Worm (Caenorhabditis elegans): Measurements from ENCODE around the gene C16C8.10.

The C16C8.10 gene

DNA sequence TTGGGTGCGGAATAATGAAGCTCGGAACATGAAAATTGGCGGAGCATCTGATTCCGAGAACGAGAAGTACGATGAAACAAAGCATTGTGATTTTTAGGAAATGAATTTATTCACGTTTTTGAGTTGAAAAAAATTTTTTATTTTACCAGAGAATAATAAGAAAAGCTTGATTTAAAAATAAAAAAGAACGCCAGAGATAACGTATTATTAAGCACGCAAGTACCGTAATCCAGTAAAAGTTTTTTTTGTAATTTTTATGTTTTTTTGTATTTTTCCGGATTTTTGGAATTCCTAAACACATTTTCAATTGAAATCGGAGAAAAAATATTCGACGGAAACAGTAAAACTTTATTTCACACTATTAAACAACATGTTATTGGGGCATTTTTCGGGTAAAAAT, 21.3 kb downstream of the C16C8.10 start, which contains the start of gene C16C8.22:
Gene C16C8.22, minus strand, starts transcription at position 101 of the 400 bp plus-strand sequence.
- TF ChIP-seq nhr-237 (tag; optimal IDR thresholded peaks at IDR 0.05) = no peak
- no peak for TF ChIP-seq fos-1 (tag; optimal IDR thresholded peaks at IDR 0.05)
- TF ChIP-seq alr-1 (tag; optimal IDR thresholded peaks at IDR 0.05) = no peak
- no peak for TF ChIP-seq mab-5 (tag; optimal IDR thresholded peaks at IDR 0.05)
- no peak for TF ChIP-seq nhr-77 (tag; optimal IDR thresholded peaks at IDR 0.05)
- TF ChIP-seq nhr-129 (tag; optimal IDR thresholded peaks at IDR 0.05) = no peak
- no peak for TF ChIP-seq egl-27 (tag; optimal IDR thresholded peaks at IDR 0.05)

DNA sequence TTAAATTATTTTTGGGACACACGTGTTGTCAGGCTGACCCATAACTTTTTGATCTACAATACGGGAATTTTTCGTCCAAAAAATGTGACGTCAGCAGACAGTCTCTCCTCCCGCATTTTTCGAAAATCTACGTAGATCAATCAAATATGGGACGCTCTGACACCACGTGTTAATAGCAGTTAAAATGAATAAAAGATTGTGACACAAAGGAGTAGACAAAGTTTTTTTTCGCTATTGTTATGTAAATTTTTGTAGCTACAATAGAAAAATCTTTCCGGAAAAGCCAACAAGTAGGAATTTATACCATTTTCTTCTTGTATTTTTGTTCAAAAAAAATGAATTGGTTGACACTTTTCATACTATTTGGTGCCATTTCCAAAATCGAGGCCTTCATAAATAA, 23.1 kb downstream of the C16C8.10 start, which contains the start of gene C16C8.27:
Gene C16C8.27, plus strand, starts transcription at position 301 of the 400 bp plus-strand sequence.
- TF ChIP-seq fos-1 (tag; optimal IDR thresholded peaks at IDR 0.05) (no peak), unc-55 (GFP tag; optimal IDR thresholded peaks at IDR 0.05) (no peak), nhr-10 (tag; optimal IDR thresholded peaks at IDR 0.05) (no peak), mbf-1 (tag; optimal IDR thresholded peaks at IDR 0.05) (no peak), lin-13 (GFP tag; optimal IDR thresholded peaks at IDR 0.05) (no peak), nhr-6 (tag; optimal IDR thresholded peaks at IDR 0.05) (no peak), ZK546.5 (tag; optimal IDR thresholded peaks at IDR 0.05) (no peak), sma-9 (GFP tag; optimal IDR thresholded peaks at IDR 0.05) (no peak), sma-9 (tag; optimal IDR thresholded peaks at IDR 0.05) (no peak), C34F6.9 (tag; optimal IDR thresholded peaks at IDR 0.05) (no peak), Y55F3AM.14 (GFP tag; optimal IDR thresholded peaks at IDR 0.05) (no peak), nhr-12 (tag; optimal IDR thresholded peaks at IDR 0.05) (no peak), elt-3 (tag; optimal IDR thresholded peaks at IDR 0.05) (no peak), peb-1 (tag; optimal IDR thresholded peaks at IDR 0.05) (no peak), ztf-4 (tag; optimal IDR thresholded peaks at IDR 0.05) (no peak), sem-4 (tag; optimal IDR thresholded peaks at IDR 0.05) (no peak), unc-39 (tag; optimal IDR thresholded peaks at IDR 0.05) (no peak)

DNA sequence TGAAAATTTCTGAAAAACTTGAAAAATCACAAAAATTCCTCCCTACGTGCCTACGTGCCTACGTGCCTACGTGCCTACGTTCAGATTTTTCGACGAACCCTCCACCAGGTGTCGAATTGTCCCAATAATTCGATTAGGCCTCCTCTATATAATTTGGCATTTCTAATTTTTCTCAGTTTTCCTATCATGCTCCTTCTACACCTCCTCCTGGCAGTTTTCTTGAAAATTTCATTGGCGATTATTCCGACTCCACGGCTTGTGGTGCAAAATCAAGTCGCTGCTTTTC, 23.9 kb downstream of the C16C8.10 start, which contains the start of gene C16C8.17:
Gene C16C8.17, plus strand, starts transcription at position 187 of the 286 bp plus-strand sequence.
- no peak for TF ChIP-seq peb-1 (tag; optimal IDR thresholded peaks at IDR 0.05)
- no peak for TF ChIP-seq Y55F3AM.14 (GFP tag; optimal IDR thresholded peaks at IDR 0.05)
- no peak for TF ChIP-seq ztf-11 (tag; optimal IDR thresholded peaks at IDR 0.05)
- no peak for TF ChIP-seq egl-27 (tag; optimal IDR thresholded peaks at IDR 0.05)
- no peak for TF ChIP-seq sma-3 (GFP tag; optimal IDR thresholded peaks at IDR 0.05)
- no peak for TF ChIP-seq nhr-6 (tag; optimal IDR thresholded peaks at IDR 0.05)
- no peak for TF ChIP-seq lin-11 (tag; optimal IDR thresholded peaks at IDR 0.05)

DNA sequence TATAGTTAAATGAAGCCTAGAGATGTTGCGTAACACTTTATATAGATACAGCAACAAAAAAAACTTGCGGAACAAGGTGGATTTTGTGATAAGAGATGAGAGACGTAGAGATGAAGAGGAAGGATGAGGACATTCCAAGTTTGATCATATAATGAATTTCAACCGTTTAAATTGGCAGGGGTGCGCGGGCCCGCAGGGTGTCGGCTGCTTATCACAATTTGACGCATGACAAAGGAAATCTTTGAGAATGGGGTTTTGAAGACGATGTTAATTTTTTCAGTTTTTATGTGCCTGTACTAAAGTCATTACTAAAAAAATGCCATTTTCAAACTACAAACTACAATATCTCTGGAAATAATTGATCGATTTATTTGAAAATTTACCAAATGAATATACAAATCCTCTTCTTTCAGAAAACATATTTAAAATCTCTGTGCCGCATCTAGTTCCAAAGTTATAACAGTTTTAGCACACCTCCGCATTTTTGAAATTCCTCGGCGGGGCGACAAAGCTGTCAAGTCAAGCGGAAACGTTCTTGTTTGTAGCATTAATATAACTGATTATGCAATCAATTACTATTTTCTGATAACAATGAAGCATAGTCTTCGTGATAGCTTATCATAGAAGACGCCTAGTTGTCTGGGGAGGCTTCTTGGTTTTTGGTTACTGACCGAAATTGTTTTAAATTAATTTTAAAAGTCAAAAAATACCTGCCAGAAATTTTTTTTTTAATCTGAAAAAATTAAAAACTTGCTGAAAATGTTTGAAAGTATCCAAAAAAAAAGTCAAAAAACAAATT, 24.4 kb downstream of the C16C8.10 start:
- TF ChIP-seq sma-3 (GFP tag; optimal IDR thresholded peaks at IDR 0.05) (peak; percentile 66), nhr-25 (tag; optimal IDR thresholded peaks at IDR 0.05) (no peak), sma-9 (GFP tag; optimal IDR thresholded peaks at IDR 0.05) (peak; percentile 90), sma-9 (tag; optimal IDR thresholded peaks at IDR 0.05) (no peak), fos-1 (tag; optimal IDR thresholded peaks at IDR 0.05) (peak; percentile 72), snpc-4 (tag; optimal IDR thresholded peaks at IDR 0.05) (peak; percentile 59)

DNA sequence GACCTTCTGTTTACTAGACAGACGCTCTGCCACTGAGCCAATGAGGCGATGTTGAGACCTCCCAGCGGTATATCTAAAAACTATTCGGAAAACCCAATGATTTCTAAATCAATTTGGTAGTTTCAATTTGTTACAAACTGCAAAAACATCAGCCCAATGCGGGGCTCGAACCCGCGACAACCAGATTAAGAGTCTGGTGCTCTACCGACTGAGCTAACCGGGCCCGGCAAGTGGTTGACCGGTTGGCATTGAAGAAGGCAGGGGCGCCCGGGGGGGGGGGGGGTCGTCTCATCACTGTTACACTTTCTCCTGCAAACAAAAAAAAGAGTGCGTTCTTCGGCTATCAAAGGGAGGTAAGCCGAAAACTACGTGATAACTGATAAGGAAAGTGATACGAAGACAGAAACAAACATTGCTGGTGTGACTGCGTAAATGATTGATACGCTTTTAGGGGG, 25.2 kb downstream of the C16C8.10 start:
- peak; percentile 12 for TF ChIP-seq nhr-129 (tag; optimal IDR thresholded peaks at IDR 0.05)
- no peak for TF ChIP-seq unc-55 (GFP tag; optimal IDR thresholded peaks at IDR 0.05)
- no peak for TF ChIP-seq C34F6.9 (tag; optimal IDR thresholded peaks at IDR 0.05)
- peak; percentile 6 for TF ChIP-seq nhr-21 (tag; optimal IDR thresholded peaks at IDR 0.05)
- TF ChIP-seq lin-13 (GFP tag; optimal IDR thresholded peaks at IDR 0.05) = peak; percentile 27
- no peak for TF ChIP-seq lin-39 (tag; optimal IDR thresholded peaks at IDR 0.05)
- TF ChIP-seq nhr-10 (tag; optimal IDR thresholded peaks at IDR 0.05) = no peak
- TF ChIP-seq lsy-2 (tag; optimal IDR thresholded peaks at IDR 0.05) = no peak
- TF ChIP-seq ztf-4 (tag; optimal IDR thresholded peaks at IDR 0.05) = no peak
- no peak for TF ChIP-seq F13H6.1 (tag; optimal IDR thresholded peaks at IDR 0.05)
- no peak for TF ChIP-seq snpc-4 (tag; optimal IDR thresholded peaks at IDR 0.05)
- no peak for TF ChIP-seq nhr-12 (tag; optimal IDR thresholded peaks at IDR 0.05)
- no peak for TF ChIP-seq mbf-1 (tag; optimal IDR thresholded peaks at IDR 0.05)
- TF ChIP-seq elt-1 (tag; optimal IDR thresholded peaks at IDR 0.05) = no peak
- TF ChIP-seq mdl-1 (tag; optimal IDR thresholded peaks at IDR 0.05) = no peak
- TF ChIP-seq ztf-1 (GFP tag; conservative IDR thresholded peaks at IDR 0.05) = no peak
- TF ChIP-seq mab-5 (tag; optimal IDR thresholded peaks at IDR 0.05) = no peak
- TF ChIP-seq sem-4 (tag; optimal IDR thresholded peaks at IDR 0.05) = no peak
- no peak for TF ChIP-seq ceh-82 (tag; optimal IDR thresholded peaks at IDR 0.05)
- peak; percentile 7 for TF ChIP-seq egl-27 (tag; optimal IDR thresholded peaks at IDR 0.05)
- TF ChIP-seq nhr-11 (tag; optimal IDR thresholded peaks at IDR 0.05) = no peak
- no peak for TF ChIP-seq skn-1 (tag; optimal IDR thresholded peaks at IDR 0.05)
- TF ChIP-seq alr-1 (tag; optimal IDR thresholded peaks at IDR 0.05) = no peak
- TF ChIP-seq peb-1 (tag; optimal IDR thresholded peaks at IDR 0.05) = no peak
- TF ChIP-seq lin-11 (tag; optimal IDR thresholded peaks at IDR 0.05) = no peak
- no peak for TF ChIP-seq aly-2 (tag; optimal IDR thresholded peaks at IDR 0.05)
- no peak for TF ChIP-seq unc-62 (GFP tag; optimal IDR thresholded peaks at IDR 0.05)
- TF ChIP-seq nhr-237 (tag; optimal IDR thresholded peaks at IDR 0.05) = no peak
- no peak for TF ChIP-seq ztf-11 (tag; optimal IDR thresholded peaks at IDR 0.05)
- TF ChIP-seq elt-3 (tag; optimal IDR thresholded peaks at IDR 0.05) = no peak
- peak; percentile 29 for TF ChIP-seq crh-2 (tag; optimal IDR thresholded peaks at IDR 0.05)
- peak; percentile 46 for TF ChIP-seq gmeb-1 (tag; optimal IDR thresholded peaks at IDR 0.05)
- TF ChIP-seq ZK546.5 (tag; optimal IDR thresholded peaks at IDR 0.05) = no peak

All from whole organism, L2 larva.